Fruit fly (Drosophila melanogaster) S2 (cell line): ENCODE data around the gene cad.

Source experiments
- CG8478 ChIP-seq: fragments of >200 bp; optimal IDR thresholded peaks from 2 replicates; lab custom pipeline; 2018
- CTCF ChIP-seq, 2 experiments: fragments of >200 bp; optimal IDR thresholded peaks; 2 replicates each; lab custom pipeline; 2018

dm6 chr2L:20721456-20721855 is 49.1 kb upstream of the cad start:
- TF ChIP-seq CG8478 (lab: Kevin White, UChicago) (no peak), CTCF (optimal IDR thresholded peaks at IDR 0.05; lab: Kevin White, UChicago) (no peak)
